Worm (Caenorhabditis elegans): Measurements from ENCODE around the gene des-2.

ce11 chrV:11398616-11399015 lies 22.9 kb downstream of the des-2 start, which contains the start of gene nas-17:
- TF ChIP-seq pha-2 (tag; optimal IDR thresholded peaks at IDR 0.05) (no peak), lin-11 (tag; optimal IDR thresholded peaks at IDR 0.05) (no peak), odd-2 (tag; optimal IDR thresholded peaks at IDR 0.05) (no peak), pha-4 (tag; optimal IDR thresholded peaks at IDR 0.05) (no peak), syd-9 (tag; optimal IDR thresholded peaks at IDR 0.05) (no peak)

Measured in whole organism, late embryonic.